Fruit fly (Drosophila melanogaster) whole organism, embryonic: ENCODE data around the gene CG15865.

Experiments
- Bteb2 ChIP-seq: fragments of 200-800 bp; sonication (Bioruptor generic); optimal IDR thresholded peaks from 2 replicates; lab custom pipeline; 2016; ENCODE audit warnings: missing biosample characterization, missing genetic modification characterization
- C15 ChIP-seq: fragments of 200-800 bp; sonication (Bioruptor generic); IDR thresholded peaks from 3 replicates; pipeline ENCODE4 v1.3.6; 2022; ENCODE audit warnings: missing biosample characterization, missing genetic modification characterization
- CG10431 ChIP-seq: fragments of 200-800 bp; sonication (Bioruptor generic); optimal IDR thresholded peaks from 3 replicates; lab custom pipeline; 2018; ENCODE audit warnings: missing biosample characterization, mild to moderate bottlenecking, missing genetic modification characterization
- CG10543 ChIP-seq: fragments of 200-800 bp; sonication (Bioruptor generic); optimal IDR thresholded peaks from 3 replicates; lab custom pipeline; 2017; ENCODE audit warnings: missing biosample characterization, mild to moderate bottlenecking, missing genetic modification characterization, moderate library complexity
- CG12071 ChIP-seq: fragments of 200-800 bp; sonication (Bioruptor generic); optimal IDR thresholded peaks from 3 replicates; lab custom pipeline; 2018; ENCODE audit warnings: missing biosample characterization, mild to moderate bottlenecking, missing genetic modification characterization
- CG12299 ChIP-seq: fragments of 200-800 bp; sonication (Bioruptor generic); optimal IDR thresholded peaks from 2 replicates; lab custom pipeline; 2018; ENCODE audit warnings: missing biosample characterization, mild to moderate bottlenecking, missing genetic modification characterization
- CG13424 ChIP-seq: fragments of 200-800 bp; sonication (Bioruptor generic); optimal IDR thresholded peaks from 2 replicates; lab custom pipeline; 2019; ENCODE audit warnings: missing biosample characterization, mild to moderate bottlenecking, missing genetic modification characterization, moderate library complexity
- CG14014 ChIP-seq: fragments of 200-800 bp; sonication (Bioruptor generic); IDR thresholded peaks from 2 replicates; pipeline ENCODE4 v1.3.6; 2022; ENCODE audit warnings: missing biosample characterization, missing genetic modification characterization
- CG14441 ChIP-seq: fragments of 200-800 bp; sonication (Bioruptor generic); IDR thresholded peaks from 2 replicates; pipeline ENCODE4 v1.3.6; 2022; ENCODE audit warnings: missing biosample characterization, missing genetic modification characterization
- CG15269 ChIP-seq: fragments of 200-800 bp; sonication (Bioruptor generic); optimal IDR thresholded peaks from 2 replicates; lab custom pipeline; 2018; ENCODE audit warnings: missing biosample characterization, mild to moderate bottlenecking, missing genetic modification characterization, moderate library complexity
- CG15479 ChIP-seq: fragments of 200-800 bp; sonication (Bioruptor generic); optimal IDR thresholded peaks from 3 replicates; lab custom pipeline; 2019; ENCODE audit warnings: missing biosample characterization, mild to moderate bottlenecking, missing genetic modification characterization, moderate library complexity
- CG2678 ChIP-seq: fragments of 200-800 bp; sonication (Bioruptor generic); optimal IDR thresholded peaks from 3 replicates; lab custom pipeline; 2019; ENCODE audit warnings: missing biosample characterization, mild to moderate bottlenecking, missing genetic modification characterization, moderate library complexity
- CG30020 ChIP-seq: fragments of 200-800 bp; optimal IDR thresholded peaks from 2 replicates; lab custom pipeline; 2019; ENCODE audit warnings: missing biosample characterization, mild to moderate bottlenecking, missing genetic modification characterization, moderate library complexity
- CG4854 ChIP-seq: fragments of 200-800 bp; sonication (Bioruptor generic); optimal IDR thresholded peaks from 2 replicates; lab custom pipeline; 2016; ENCODE audit warnings: missing biosample characterization, missing genetic modification characterization, inconsistent platforms
- CG5245 ChIP-seq: fragments of 200-800 bp; sonication (Bioruptor generic); optimal IDR thresholded peaks from 3 replicates; lab custom pipeline; 2016; ENCODE audit warnings: missing biosample characterization, missing genetic modification characterization
- CG7556 ChIP-seq: fragments of 200-800 bp; sonication (Bioruptor generic); optimal IDR thresholded peaks from 2 replicates; lab custom pipeline; 2017; ENCODE audit warnings: missing biosample characterization, mild to moderate bottlenecking, missing genetic modification characterization
- CG7963 ChIP-seq: fragments of 200-800 bp; sonication (Bioruptor generic); IDR thresholded peaks from 3 replicates; pipeline ENCODE4 v1.3.6; 2022; ENCODE audit warnings: missing biosample characterization, missing genetic modification characterization; ENCODE audit not compliant: partially characterized antibody
- CG8924 ChIP-seq: fragments of 200-800 bp; optimal IDR thresholded peaks from 3 replicates; lab custom pipeline; 2019; ENCODE audit warnings: missing biosample characterization, mild to moderate bottlenecking, missing genetic modification characterization, moderate library complexity
- CrebB ChIP-seq: fragments of 200-800 bp; sonication (Bioruptor generic); optimal IDR thresholded peaks from 3 replicates; lab custom pipeline; 2018; ENCODE audit warnings: missing biosample characterization, mild to moderate bottlenecking, missing genetic modification characterization
- D ChIP-seq, 2 experiments: fragments of 200-800 bp in 1 of 2; fragments of >200 bp in 1 of 2; sonication (Bioruptor generic) in 1 of 2; optimal IDR thresholded peaks; 2 replicates in 1 of 2; 3 replicates in 1 of 2; lab custom pipeline; 2017; ENCODE audit warnings: mild to moderate bottlenecking in 1 of 2, missing biosample characterization in 1 of 2, missing genetic modification characterization in 1 of 2, missing genetic modification reagents in 1 of 2
- Dfd ChIP-seq, 2 experiments: fragments of >200 bp; optimal IDR thresholded peaks; 2 replicates each; lab custom pipeline; 2017; ENCODE audit warnings: missing biosample characterization in 2 of 2, missing genetic modification characterization in 2 of 2
- Dref ChIP-seq: fragments of 200-800 bp; sonication (Bioruptor generic); IDR thresholded peaks from 2 replicates; pipeline ENCODE4 v1.3.6; 2022; ENCODE audit warnings: missing biosample characterization, missing genetic modification characterization
- Eip74EF ChIP-seq, 2 experiments: fragments of 200-800 bp in 1 of 2; fragments of >200 bp in 1 of 2; sonication (Bioruptor generic) in 1 of 2; optimal IDR thresholded peaks; 2 replicates each; lab custom pipeline; 2017 to 2019; ENCODE audit warnings: missing biosample characterization in 2 of 2, missing genetic modification characterization in 2 of 2, mild to moderate bottlenecking in 1 of 2, moderate library complexity in 1 of 2
- HmgZ ChIP-seq: fragments of 200-800 bp; sonication (Bioruptor generic); optimal IDR thresholded peaks from 2 replicates; lab custom pipeline; 2018; ENCODE audit warnings: missing biosample characterization, mild to moderate bottlenecking, missing genetic modification characterization
- Hr51 ChIP-seq, 2 experiments: fragments of 200-800 bp; sonication (Bioruptor generic); optimal IDR thresholded peaks; 2 replicates in 1 of 2; 3 replicates in 1 of 2; lab custom pipeline; 2016 to 2018; ENCODE audit warnings: missing biosample characterization in 2 of 2, missing genetic modification characterization in 2 of 2, mild to moderate bottlenecking in 1 of 2, moderate library complexity in 1 of 2
- MBD-R2 ChIP-seq: fragments of 200-800 bp; sonication (Bioruptor generic); IDR thresholded peaks from 2 replicates; pipeline ENCODE4 v1.3.6; 2022; ENCODE audit warnings: missing biosample characterization, missing genetic modification characterization
- Nf-YA ChIP-seq: fragments of 200-800 bp; sonication (Bioruptor generic); IDR thresholded peaks from 2 replicates; pipeline ENCODE4 v1.3.6; 2022; ENCODE audit warnings: missing biosample characterization, missing genetic modification characterization
- Ravus ChIP-seq: fragments of 200-800 bp; sonication (Bioruptor generic); IDR thresholded peaks from 2 replicates; pipeline ENCODE4 v1.3.6; 2022; ENCODE audit warnings: missing biosample characterization, missing genetic modification characterization
- Side ChIP-seq: fragments of 200-800 bp; sonication (Bioruptor generic); optimal IDR thresholded peaks from 2 replicates; lab custom pipeline; 2016; ENCODE audit warnings: missing biosample characterization, missing genetic modification characterization
- Sry-δ ChIP-seq: fragments of 200-800 bp; sonication (Bioruptor generic); optimal IDR thresholded peaks from 2 replicates; lab custom pipeline; 2016; ENCODE audit warnings: missing biosample characterization, missing genetic modification characterization
- btn ChIP-seq: fragments of 200-800 bp; sonication (Bioruptor generic); optimal IDR thresholded peaks from 2 replicates; lab custom pipeline; 2016; ENCODE audit warnings: missing biosample characterization, missing genetic modification characterization
- cas ChIP-seq: fragments of 200-800 bp; sonication (Bioruptor generic); IDR thresholded peaks from 2 replicates; pipeline ENCODE4 v1.3.6; 2022; ENCODE audit warnings: missing biosample characterization, missing genetic modification characterization
- caup ChIP-seq: fragments of 200-800 bp; sonication (Bioruptor generic); optimal IDR thresholded peaks from 3 replicates; lab custom pipeline; 2017; ENCODE audit warnings: missing biosample characterization, mild to moderate bottlenecking, missing genetic modification characterization, moderate library complexity; ENCODE audit not compliant: severe bottlenecking
- chinmo ChIP-seq: fragments of 200-800 bp; sonication (Bioruptor generic); IDR thresholded peaks from 4 replicates; pipeline ENCODE4 v1.3.6; 2022; ENCODE audit warnings: missing biosample characterization, missing genetic modification characterization; ENCODE audit not compliant: partially characterized antibody
- croc ChIP-seq: fragments of 200-800 bp; sonication (Bioruptor generic); conservative IDR thresholded peaks from 3 replicates; pipeline ENCODE4 v1.3.6; 2022; ENCODE audit warnings: missing biosample characterization, missing genetic modification characterization
- crp ChIP-seq, 2 experiments: fragments of 200-800 bp; sonication (Bioruptor generic); optimal IDR thresholded peaks; 2 replicates in 1 of 2; 3 replicates in 1 of 2; lab custom pipeline; 2017; ENCODE audit warnings: missing biosample characterization in 2 of 2, missing genetic modification characterization in 2 of 2, mild to moderate bottlenecking in 1 of 2, moderate library complexity in 1 of 2
- da ChIP-seq: fragments of 200-800 bp; sonication (Bioruptor generic); optimal IDR thresholded peaks from 2 replicates; lab custom pipeline; 2016; ENCODE audit warnings: missing biosample characterization, missing genetic modification characterization
- dan ChIP-seq: fragments of 200-800 bp; sonication (Bioruptor generic); IDR thresholded peaks from 2 replicates; pipeline ENCODE4 v1.3.6; 2022; ENCODE audit warnings: missing biosample characterization, missing genetic modification characterization
- dmrt99B ChIP-seq: fragments of 200-800 bp; sonication (Bioruptor generic); optimal IDR thresholded peaks from 2 replicates; lab custom pipeline; 2018; ENCODE audit warnings: missing biosample characterization, mild to moderate bottlenecking, missing genetic modification characterization, moderate library complexity
- dpn ChIP-seq, 2 experiments: fragments of 200-800 bp; sonication (Bioruptor generic); optimal IDR thresholded peaks; 3 replicates each; lab custom pipeline; 2016; ENCODE audit warnings: missing biosample characterization in 2 of 2, missing genetic modification characterization in 2 of 2
- esg ChIP-seq: fragments of 200-800 bp; sonication (Bioruptor generic); conservative IDR thresholded peaks from 2 replicates; pipeline ENCODE4 v1.3.6; 2022; ENCODE audit warnings: missing biosample characterization, missing genetic modification characterization
- jigr1 ChIP-seq: fragments of 200-800 bp; sonication (Bioruptor generic); IDR thresholded peaks from 3 replicates; pipeline ENCODE4 v1.3.6; 2022; ENCODE audit warnings: missing biosample characterization, missing genetic modification characterization
- ro ChIP-seq: fragments of 200-800 bp; sonication (Bioruptor generic); IDR thresholded peaks from 2 replicates; pipeline ENCODE4 v1.3.6; 2022; ENCODE audit warnings: missing biosample characterization, missing genetic modification characterization
- seq ChIP-seq: fragments of 200-800 bp; sonication (Bioruptor generic); IDR thresholded peaks from 2 replicates; pipeline ENCODE4 v1.3.6; 2022; ENCODE audit warnings: missing biosample characterization, missing genetic modification characterization
- sob ChIP-seq: fragments of 200-800 bp; sonication (Bioruptor generic); IDR thresholded peaks from 2 replicates; pipeline ENCODE4 v1.3.6; 2022; ENCODE audit warnings: missing biosample characterization, missing genetic modification characterization
- stwl ChIP-seq: fragments of 200-800 bp; sonication (Bioruptor generic); optimal IDR thresholded peaks from 3 replicates; lab custom pipeline; 2018; ENCODE audit warnings: missing biosample characterization, mild to moderate bottlenecking, missing genetic modification characterization, moderate library complexity
- yki ChIP-seq: fragments of >200 bp; optimal IDR thresholded peaks from 3 replicates; lab custom pipeline; 2018

CG15865 gene

dm6 chrX:16650078-16651063, 13.9 kb downstream of the CG15865 start (continued):
- TF ChIP-seq cas (GFP tag; lab: Robert Waterston, UW) (no peak), caup (GFP tag; lab: Kevin White, UChicago) (no peak), Eip74EF (GFP tag; optimal IDR thresholded peaks at IDR 0.05; lab: Kevin White, UChicago) (peak in 1 of 2 experiments; percentile 54), CG7556 (GFP tag; lab: Kevin White, UChicago) (no peak), Side (peak; percentile 55), CG4854 (GFP tag; lab: Kevin White, UChicago) (no peak), Dfd (GFP tag; optimal IDR thresholded peaks at IDR 0.05; lab: Kevin White, UChicago) (no peak), CG30020 (tag; lab: Kevin White, UChicago) (no peak), Nf-YA (0 out of 2 replicates have a peak, but pooled peaks have one; percentile 6), seq (GFP tag; lab: Robert Waterston, UW) (no peak), da (GFP tag; lab: Kevin White, UChicago) (no peak), dmrt99B (tag; lab: Kevin White, UChicago) (peak; percentile 64), stwl (tag; lab: Kevin White, UChicago) (no peak), crp (GFP tag; optimal IDR thresholded peaks at IDR 0.05; lab: Kevin White, UChicago) (no peak), yki (lab: Kevin White, UChicago) (no peak), CG14014 (GFP tag; lab: Robert Waterston, UW) (peak; percentile 86), CrebB (tag; lab: Kevin White, UChicago) (no peak), esg (GFP tag; lab: Robert Waterston, UW) (peak; percentile 89), sob (GFP tag; lab: Robert Waterston, UW) (peak; percentile 73), CG15269 (tag; lab: Kevin White, UChicago) (peak; percentile 59), CG12299 (tag; lab: Kevin White, UChicago) (no peak), C15 (GFP tag; lab: Robert Waterston, UW) (no peak), jigr1 (GFP tag; lab: Robert Waterston, UW) (no peak), CG5245 (GFP tag; lab: Kevin White, UChicago) (no peak), Dref (no peak), ro (GFP tag; lab: Robert Waterston, UW) (no peak), CG2678 (tag; lab: Kevin White, UChicago) (peak; percentile 15), Bteb2 (no peak), CG12071 (no peak), CG14441 (GFP tag; lab: Robert Waterston, UW) (peak; percentile 72), CG7963 (GFP tag; lab: Robert Waterston, UW) (no peak), HmgZ (tag; lab: Kevin White, UChicago) (no peak), Hr51 (GFP tag; optimal IDR thresholded peaks at IDR 0.05; lab: Kevin White, UChicago) (peak in 1 of 2 experiments; percentile 59), CG10431 (GFP tag; lab: Kevin White, UChicago) (no peak), dan (GFP tag; lab: Robert Waterston, UW) (no peak), chinmo (GFP tag; lab: Robert Waterston, UW) (0 out of 4 replicates have a peak, but pooled peaks have one; percentile 10), CG10543 (GFP tag; lab: Kevin White, UChicago) (peak; percentile 22), btn (no peak), croc (GFP tag; lab: Robert Waterston, UW) (peak; percentile 36; the same call in 1 of the 3 replicates), CG15479 (GFP tag; lab: Kevin White, UChicago) (no peak), CG13424 (tag; lab: Kevin White, UChicago) (no peak), Ravus (no peak), CG8924 (peak; percentile 26), D (optimal IDR thresholded peaks at IDR 0.05; lab: Kevin White, UChicago) (no peak), D (GFP tag; optimal IDR thresholded peaks at IDR 0.05; lab: Kevin White, UChicago) (no peak), dpn (GFP tag; optimal IDR thresholded peaks at IDR 0.05; lab: Kevin White, UChicago) (peak in 1 of 2 experiments; percentile 81), Sry-δ (no peak), MBD-R2 (GFP tag; lab: Robert Waterston, UW) (no peak)
